Fruit fly (Drosophila melanogaster) whole organism, embryonic: Measurements from ENCODE around the gene CG12194.

Experiments
- Aef1 ChIP-seq: fragments of 200-800 bp; sonication (Bioruptor generic); IDR thresholded peaks from 3 replicates; pipeline ENCODE4 v1.3.6; 2022; ENCODE audit warnings: missing biosample characterization, missing genetic modification characterization
- Antp ChIP-seq: fragments of 200-800 bp; sonication (Bioruptor generic); optimal IDR thresholded peaks from 3 replicates; lab custom pipeline; 2016; ENCODE audit warnings: missing biosample characterization, missing genetic modification characterization
- Asciz ChIP-seq: fragments of 200-800 bp; sonication (Bioruptor generic); optimal IDR thresholded peaks from 2 replicates; lab custom pipeline; 2017; ENCODE audit warnings: missing biosample characterization, mild to moderate bottlenecking, missing genetic modification characterization, missing genetic modification reagents
- B-H1 ChIP-seq: fragments of 200-800 bp; sonication (Bioruptor generic); IDR thresholded peaks from 3 replicates; pipeline ENCODE4 v1.3.6; 2022; ENCODE audit warnings: missing biosample characterization, missing genetic modification characterization
- B-H2 ChIP-seq: fragments of 200-800 bp; sonication (Bioruptor generic); optimal IDR thresholded peaks from 2 replicates; lab custom pipeline; 2018; ENCODE audit warnings: missing biosample characterization, mild to moderate bottlenecking, missing genetic modification characterization
- CG10209 ChIP-seq: fragments of 200-800 bp; sonication (Bioruptor generic); optimal IDR thresholded peaks from 3 replicates; lab custom pipeline; 2017; ENCODE audit warnings: missing biosample characterization, mild to moderate bottlenecking, missing genetic modification characterization, missing genetic modification reagents
- CG10654 ChIP-seq: fragments of 200-800 bp; sonication (Bioruptor generic); optimal IDR thresholded peaks from 2 replicates; lab custom pipeline; 2016; ENCODE audit warnings: missing biosample characterization, missing genetic modification characterization
- CG11504 ChIP-seq: fragments of 200-800 bp; sonication (Bioruptor generic); optimal IDR thresholded peaks from 3 replicates; lab custom pipeline; 2019; ENCODE audit warnings: missing biosample characterization, mild to moderate bottlenecking, missing genetic modification characterization, moderate library complexity
- CG12155 ChIP-seq: fragments of 200-800 bp; sonication (Bioruptor generic); optimal IDR thresholded peaks from 3 replicates; lab custom pipeline; 2016; ENCODE audit warnings: missing biosample characterization, missing genetic modification characterization
- CG12219 ChIP-seq: fragments of 200-800 bp; sonication (Bioruptor generic); optimal IDR thresholded peaks from 3 replicates; lab custom pipeline; 2018; ENCODE audit warnings: missing biosample characterization, mild to moderate bottlenecking, missing genetic modification characterization
- CG12391 ChIP-seq: fragments of 200-800 bp; sonication (Bioruptor generic); optimal IDR thresholded peaks from 3 replicates; lab custom pipeline; 2018; ENCODE audit warnings: missing biosample characterization, mild to moderate bottlenecking, missing genetic modification characterization, moderate library complexity
- CG13775 ChIP-seq: fragments of 200-800 bp; sonication (Bioruptor generic); optimal IDR thresholded peaks from 3 replicates; lab custom pipeline; 2017; ENCODE audit warnings: missing biosample characterization, mild to moderate bottlenecking, missing genetic modification characterization
- CG14710 ChIP-seq: fragments of 200-800 bp; sonication (Bioruptor generic); optimal IDR thresholded peaks from 3 replicates; lab custom pipeline; 2019; ENCODE audit warnings: missing biosample characterization, mild to moderate bottlenecking, missing genetic modification characterization, moderate library complexity
- CG15601 ChIP-seq: fragments of 200-800 bp; sonication (Bioruptor generic); optimal IDR thresholded peaks from 3 replicates; lab custom pipeline; 2019; ENCODE audit warnings: missing biosample characterization, mild to moderate bottlenecking, missing genetic modification characterization, moderate library complexity
- CG17802 ChIP-seq: fragments of 200-800 bp; sonication (Bioruptor generic); optimal IDR thresholded peaks from 2 replicates; lab custom pipeline; 2018; ENCODE audit warnings: missing biosample characterization, mild to moderate bottlenecking, missing genetic modification characterization, moderate library complexity
- CG18599 ChIP-seq: fragments of 200-800 bp; sonication (Bioruptor generic); optimal IDR thresholded peaks from 3 replicates; lab custom pipeline; 2017; ENCODE audit warnings: missing biosample characterization, missing genetic modification characterization, mild to moderate bottlenecking, moderate library complexity, missing genetic modification reagents
- CG2712 ChIP-seq: fragments of 200-800 bp; optimal IDR thresholded peaks from 3 replicates; lab custom pipeline; 2019; ENCODE audit warnings: missing biosample characterization, mild to moderate bottlenecking, missing genetic modification characterization, moderate library complexity
- CG33213 ChIP-seq: fragments of 200-800 bp; sonication (Bioruptor generic); optimal IDR thresholded peaks from 3 replicates; lab custom pipeline; 2016; ENCODE audit warnings: missing biosample characterization, missing genetic modification characterization
- CG4424 ChIP-seq: fragments of 200-800 bp; sonication (Bioruptor generic); optimal IDR thresholded peaks from 3 replicates; lab custom pipeline; 2016; ENCODE audit warnings: missing biosample characterization, missing genetic modification characterization
- CG7357 ChIP-seq: fragments of 200-800 bp; sonication (Bioruptor generic); IDR thresholded peaks from 3 replicates; pipeline ENCODE4 v1.3.6; 2022; ENCODE audit warnings: missing biosample characterization, missing genetic modification characterization
- CG7839 ChIP-seq: fragments of 200-800 bp; sonication (Bioruptor generic); optimal IDR thresholded peaks from 3 replicates; lab custom pipeline; 2018; ENCODE audit warnings: missing biosample characterization, mild to moderate bottlenecking, missing genetic modification characterization, moderate library complexity
- CG7928 ChIP-seq: fragments of 200-800 bp; sonication (Bioruptor generic); optimal IDR thresholded peaks from 2 replicates; lab custom pipeline; 2017; ENCODE audit warnings: missing biosample characterization, mild to moderate bottlenecking, missing genetic modification characterization
- CG8089 ChIP-seq: fragments of 200-800 bp; sonication (Bioruptor generic); optimal IDR thresholded peaks from 3 replicates; lab custom pipeline; 2016; ENCODE audit warnings: missing biosample characterization, missing genetic modification characterization
- CG9797 ChIP-seq: fragments of 200-800 bp; sonication (Bioruptor generic); optimal IDR thresholded peaks from 3 replicates; lab custom pipeline; 2018; ENCODE audit warnings: missing biosample characterization, mild to moderate bottlenecking, missing genetic modification characterization
- Elba2 ChIP-seq: fragments of 200-800 bp; sonication (Bioruptor generic); optimal IDR thresholded peaks from 3 replicates; lab custom pipeline; 2016; ENCODE audit warnings: missing biosample characterization, missing genetic modification characterization
- Gug ChIP-seq: fragments of 200-800 bp; sonication (Bioruptor generic); IDR thresholded peaks from 4 replicates; pipeline ENCODE4 v1.3.6; 2022; ENCODE audit warnings: missing biosample characterization, missing genetic modification characterization
- H15 ChIP-seq: fragments of 200-800 bp; sonication (Bioruptor generic); IDR thresholded peaks from 3 replicates; pipeline ENCODE4 v1.3.6; 2022; ENCODE audit warnings: missing biosample characterization, missing genetic modification characterization
- HHEX ChIP-seq: fragments of 200-800 bp; sonication (Bioruptor generic); optimal IDR thresholded peaks from 3 replicates; lab custom pipeline; 2017; ENCODE audit warnings: missing biosample characterization, mild to moderate bottlenecking, missing genetic modification characterization, missing genetic modification reagents
- Hey ChIP-seq: fragments of 200-800 bp; sonication (Bioruptor generic); optimal IDR thresholded peaks from 3 replicates; lab custom pipeline; 2018; ENCODE audit warnings: missing biosample characterization, mild to moderate bottlenecking, missing genetic modification characterization
- Hr3 ChIP-seq: fragments of 200-800 bp; sonication (Bioruptor generic); optimal IDR thresholded peaks from 3 replicates; lab custom pipeline; 2016; ENCODE audit warnings: missing biosample characterization, missing genetic modification characterization
- Nf-YB ChIP-seq: fragments of 200-800 bp; sonication (Bioruptor generic); optimal IDR thresholded peaks from 3 replicates; lab custom pipeline; 2019; ENCODE audit warnings: missing biosample characterization, mild to moderate bottlenecking, missing genetic modification characterization, moderate library complexity
- Opbp ChIP-seq: fragments of 200-800 bp; sonication (Bioruptor generic); IDR thresholded peaks from 3 replicates; pipeline ENCODE4 v1.3.6; 2022; ENCODE audit warnings: missing biosample characterization, missing genetic modification characterization; ENCODE audit not compliant: partially characterized antibody
- Ptx1 ChIP-seq: fragments of 200-800 bp; sonication (Bioruptor generic); IDR thresholded peaks from 2 replicates; pipeline ENCODE4 v1.3.6; 2022; ENCODE audit warnings: missing biosample characterization, missing genetic modification characterization
- Sin3A ChIP-seq: fragments of >200 bp; optimal IDR thresholded peaks from 2 replicates; lab custom pipeline; 2018
- Sox102F ChIP-seq: fragments of 200-800 bp; sonication (Bioruptor generic); optimal IDR thresholded peaks from 2 replicates; lab custom pipeline; 2018; ENCODE audit warnings: missing biosample characterization, mild to moderate bottlenecking, missing genetic modification characterization, moderate library complexity
- bigmax ChIP-seq: fragments of 200-800 bp; sonication (Bioruptor generic); optimal IDR thresholded peaks from 2 replicates; lab custom pipeline; 2018; ENCODE audit warnings: missing biosample characterization, mild to moderate bottlenecking, missing genetic modification characterization
- chm ChIP-seq: fragments of 200-800 bp; sonication (Bioruptor generic); IDR thresholded peaks from 2 replicates; pipeline ENCODE4 v1.3.6; 2022; ENCODE audit warnings: missing biosample characterization, missing genetic modification characterization
- crp ChIP-seq, 2 experiments: fragments of 200-800 bp; sonication (Bioruptor generic); optimal IDR thresholded peaks; 2 replicates in 1 of 2; 3 replicates in 1 of 2; lab custom pipeline; 2017; ENCODE audit warnings: missing biosample characterization in 2 of 2, missing genetic modification characterization in 2 of 2, mild to moderate bottlenecking in 1 of 2, moderate library complexity in 1 of 2
- dati ChIP-seq: fragments of 200-800 bp; sonication (Bioruptor generic); IDR thresholded peaks from 2 replicates; pipeline ENCODE4 v1.3.6; 2022; ENCODE audit warnings: missing biosample characterization, missing genetic modification characterization
- dmrt11E ChIP-seq: fragments of 200-800 bp; sonication (Bioruptor generic); optimal IDR thresholded peaks from 3 replicates; lab custom pipeline; 2018; ENCODE audit warnings: missing biosample characterization, mild to moderate bottlenecking, missing genetic modification characterization, moderate library complexity
- fru ChIP-seq: fragments of >200 bp; optimal IDR thresholded peaks from 2 replicates; lab custom pipeline; 2017
- hth ChIP-seq: fragments of >200 bp; optimal IDR thresholded peaks from 2 replicates; lab custom pipeline; 2017; ENCODE audit warnings: inconsistent platforms
- kah ChIP-seq: fragments of 200-800 bp; sonication (Bioruptor generic); optimal IDR thresholded peaks from 2 replicates; lab custom pipeline; 2018; ENCODE audit warnings: missing biosample characterization, mild to moderate bottlenecking, missing genetic modification characterization
- peb ChIP-seq: fragments of 200-800 bp; sonication (Bioruptor generic); IDR thresholded peaks from 2 replicates; pipeline ENCODE4 v1.3.6; 2022; ENCODE audit warnings: missing biosample characterization, missing genetic modification characterization
- pum ChIP-seq: fragments of 200-800 bp; sonication (Bioruptor generic); optimal IDR thresholded peaks from 2 replicates; lab custom pipeline; 2016; ENCODE audit warnings: missing biosample characterization, missing genetic modification characterization
- ranshi ChIP-seq: fragments of 200-800 bp; sonication (Bioruptor generic); IDR thresholded peaks from 2 replicates; pipeline ENCODE4 v1.3.6; 2022; ENCODE audit warnings: missing biosample characterization, missing genetic modification characterization
- sc ChIP-seq, 3 experiments: fragments of >200 bp in 2 of 3; fragments of 200-800 bp in 1 of 3; sonication (Bioruptor generic) in 1 of 3; optimal IDR thresholded peaks; 2 replicates in 2 of 3; 3 replicates in 1 of 3; lab custom pipeline; 2017; ENCODE audit warnings: mild to moderate bottlenecking in 1 of 3, missing biosample characterization in 1 of 3, missing genetic modification characterization in 1 of 3, missing genetic modification reagents in 1 of 3
- schlank ChIP-seq: fragments of 200-800 bp; sonication (Bioruptor generic); optimal IDR thresholded peaks from 2 replicates; lab custom pipeline; 2018; ENCODE audit warnings: missing biosample characterization, mild to moderate bottlenecking, missing genetic modification characterization
- sob ChIP-seq: fragments of 200-800 bp; sonication (Bioruptor generic); IDR thresholded peaks from 2 replicates; pipeline ENCODE4 v1.3.6; 2022; ENCODE audit warnings: missing biosample characterization, missing genetic modification characterization
- sr ChIP-seq: fragments of 200-800 bp; sonication (Bioruptor generic); IDR thresholded peaks from 3 replicates; pipeline ENCODE4 v1.3.6; 2022; ENCODE audit warnings: missing biosample characterization, missing genetic modification characterization

Gene CG12194

dm6 chr2L:4838494-4839320 is 560 bp downstream of the CG12194 start (continued):
- TF ChIP-seq CG2712 (tag; lab: Kevin White, UChicago) (no peak), CG17802 (tag; lab: Kevin White, UChicago) (no peak), B-H1 (GFP tag; lab: Robert Waterston, UW) (no peak), CG8089 (no peak), Sin3A (lab: Kevin White, UChicago) (no peak), sob (GFP tag; lab: Robert Waterston, UW) (0 out of 2 replicates have a peak, but pooled peaks have one; percentile 38), HHEX (GFP tag; lab: Kevin White, UChicago) (peak; percentile 49), CG4424 (GFP tag; lab: Kevin White, UChicago) (no peak), CG9797 (GFP tag; lab: Kevin White, UChicago) (no peak), crp (GFP tag; optimal IDR thresholded peaks at IDR 0.05; lab: Kevin White, UChicago) (no peak), Sox102F (GFP tag; lab: Kevin White, UChicago) (peak; percentile 55), CG10209 (GFP tag; lab: Kevin White, UChicago) (peak; percentile 38), CG13775 (no peak), fru (no peak), CG12391 (tag; lab: Kevin White, UChicago) (no peak), Ptx1 (GFP tag; lab: Robert Waterston, UW) (no peak), CG33213 (GFP tag; lab: Kevin White, UChicago) (peak; percentile 38), CG14710 (peak; percentile 42), hth (no peak), Asciz (GFP tag; lab: Kevin White, UChicago) (peak; percentile 85), sc (optimal IDR thresholded peaks at IDR 0.05; lab: Kevin White, UChicago) (no peak), sc (GFP tag; optimal IDR thresholded peaks at IDR 0.05; lab: Kevin White, UChicago) (peak; percentile 21), CG11504 (tag; lab: Kevin White, UChicago) (no peak), CG12155 (GFP tag; lab: Kevin White, UChicago) (no peak), ranshi (GFP tag; lab: Robert Waterston, UW) (no peak), peb (no peak), dati (GFP tag; lab: Robert Waterston, UW) (no peak), sr (GFP tag; lab: Robert Waterston, UW) (no peak), schlank (tag; lab: Kevin White, UChicago) (no peak), H15 (GFP tag; lab: Robert Waterston, UW) (no peak), Gug (no peak), bigmax (GFP tag; lab: Kevin White, UChicago) (no peak), CG7928 (no peak), CG7357 (no peak), CG7839 (no peak), Opbp (no peak), kah (GFP tag; lab: Kevin White, UChicago) (peak; percentile 36), Hr3 (GFP tag; lab: Kevin White, UChicago) (no peak), Aef1 (GFP tag; lab: Robert Waterston, UW) (no peak), CG10654 (GFP tag; lab: Kevin White, UChicago) (no peak), CG15601 (peak; percentile 79), chm (GFP tag; lab: Robert Waterston, UW) (no peak), Nf-YB (GFP tag; lab: Kevin White, UChicago) (no peak), pum (GFP tag; lab: Kevin White, UChicago) (no peak), B-H2 (GFP tag; lab: Kevin White, UChicago) (no peak), CG18599 (no peak), Elba2 (GFP tag; lab: Kevin White, UChicago) (no peak), Antp (GFP tag; lab: Kevin White, UChicago) (no peak), Hey (tag; lab: Kevin White, UChicago) (no peak), CG12219 (GFP tag; lab: Kevin White, UChicago) (peak; percentile 52), dmrt11E (tag; lab: Kevin White, UChicago) (no peak)
